Fruit fly (Drosophila melanogaster) whole organism, prepupa: ENCODE results near the gene stas.
A peak's percentile ranks its signal among the peaks of the same experiment; 100 is the strongest.

Source experiments
- CG10631 ChIP-seq: fragments of 200-800 bp; sonication (Bioruptor generic); optimal IDR thresholded peaks from 2 replicates; lab custom pipeline; 2016; ENCODE audit warnings: missing biosample characterization, missing genetic modification characterization
- CG10669 ChIP-seq: fragments of 200-800 bp; sonication (Bioruptor generic); optimal IDR thresholded peaks from 3 replicates; lab custom pipeline; 2018; ENCODE audit warnings: missing biosample characterization, mild to moderate bottlenecking, missing genetic modification characterization, moderate library complexity
- CG11762 ChIP-seq: fragments of 200-800 bp; sonication (Bioruptor generic); optimal IDR thresholded peaks from 3 replicates; lab custom pipeline; 2016; ENCODE audit warnings: missing biosample characterization, missing genetic modification characterization; ENCODE audit not compliant: insufficient read depth
- CG11902 ChIP-seq: fragments of 200-800 bp; sonication (Bioruptor generic); optimal IDR thresholded peaks from 3 replicates; lab custom pipeline; 2016; ENCODE audit warnings: missing biosample characterization, missing genetic modification characterization
- CG15336 ChIP-seq: fragments of 200-800 bp; sonication (Bioruptor generic); IDR thresholded peaks from 2 replicates; pipeline ENCODE4 v1.3.6; 2022; ENCODE audit warnings: missing biosample characterization, missing genetic modification characterization
- CG1621 ChIP-seq: fragments of 200-800 bp; sonication (Bioruptor generic); optimal IDR thresholded peaks from 3 replicates; lab custom pipeline; 2018; ENCODE audit warnings: missing biosample characterization, mild to moderate bottlenecking, missing genetic modification characterization
- CG3032 ChIP-seq: fragments of 200-800 bp; optimal IDR thresholded peaks from 2 replicates; lab custom pipeline; 2019; ENCODE audit warnings: missing biosample characterization, mild to moderate bottlenecking, missing genetic modification characterization, moderate library complexity
- CG31627 ChIP-seq: fragments of 200-800 bp; sonication (Bioruptor generic); optimal IDR thresholded peaks from 3 replicates; lab custom pipeline; 2016; ENCODE audit warnings: missing biosample characterization, missing genetic modification characterization
- CG32006 ChIP-seq: fragments of 200-800 bp; sonication (Bioruptor generic); optimal IDR thresholded peaks from 3 replicates; lab custom pipeline; 2017; ENCODE audit warnings: missing biosample characterization, mild to moderate bottlenecking, missing genetic modification characterization
- CG34406 ChIP-seq: fragments of 200-800 bp; sonication (Bioruptor generic); optimal IDR thresholded peaks from 3 replicates; lab custom pipeline; 2016; ENCODE audit warnings: missing biosample characterization, missing genetic modification characterization
- CG3919 ChIP-seq: fragments of 200-800 bp; sonication (Bioruptor generic); optimal IDR thresholded peaks from 3 replicates; lab custom pipeline; 2016; ENCODE audit warnings: missing biosample characterization, missing genetic modification characterization
- CG4318 ChIP-seq: fragments of 200-800 bp; sonication (Bioruptor generic); optimal IDR thresholded peaks from 3 replicates; lab custom pipeline; 2017; ENCODE audit warnings: missing biosample characterization, mild to moderate bottlenecking, missing genetic modification characterization
- CG6163 ChIP-seq: fragments of 200-800 bp; sonication (Bioruptor generic); IDR thresholded peaks from 3 replicates; pipeline ENCODE4 v1.3.6; 2022; ENCODE audit warnings: missing biosample characterization, missing genetic modification characterization
- CG6276 ChIP-seq: fragments of 200-800 bp; sonication (Bioruptor generic); optimal IDR thresholded peaks from 2 replicates; lab custom pipeline; 2017; ENCODE audit warnings: missing biosample characterization, mild to moderate bottlenecking, missing genetic modification characterization
- CG6792 ChIP-seq: fragments of 200-800 bp; sonication (Bioruptor generic); optimal IDR thresholded peaks from 3 replicates; lab custom pipeline; 2016; ENCODE audit warnings: missing biosample characterization, missing genetic modification characterization
- CG6808 ChIP-seq: fragments of 200-800 bp; sonication (Bioruptor generic); optimal IDR thresholded peaks from 3 replicates; lab custom pipeline; 2017; ENCODE audit warnings: missing biosample characterization, missing genetic modification characterization, mild to moderate bottlenecking, moderate library complexity, missing genetic modification reagents
- CG6854 ChIP-seq: fragments of 200-800 bp; sonication (Bioruptor generic); optimal IDR thresholded peaks from 2 replicates; lab custom pipeline; 2017; ENCODE audit warnings: missing biosample characterization, mild to moderate bottlenecking, missing genetic modification characterization
- CG7368 ChIP-seq: fragments of 200-800 bp; sonication (Bioruptor generic); optimal IDR thresholded peaks from 3 replicates; lab custom pipeline; 2016; ENCODE audit warnings: missing biosample characterization, missing genetic modification characterization
- CG8119 ChIP-seq: fragments of 200-800 bp; sonication (Bioruptor generic); IDR thresholded peaks from 3 replicates; pipeline ENCODE4 v1.3.6; 2022; ENCODE audit warnings: missing biosample characterization, missing genetic modification characterization
- CG8632 ChIP-seq: fragments of 200-800 bp; sonication (Bioruptor generic); optimal IDR thresholded peaks from 3 replicates; lab custom pipeline; 2016; ENCODE audit warnings: missing biosample characterization, missing genetic modification characterization
- Eip75B ChIP-seq: fragments of 200-800 bp; sonication (Bioruptor generic); optimal IDR thresholded peaks from 3 replicates; lab custom pipeline; 2016; ENCODE audit warnings: missing biosample characterization, missing genetic modification characterization
- Eip93F ChIP-seq: fragments of 200-800 bp; sonication (Bioruptor generic); optimal IDR thresholded peaks from 2 replicates; lab custom pipeline; 2016; ENCODE audit warnings: missing biosample characterization, mild to moderate bottlenecking, missing genetic modification characterization
- Ets21C ChIP-seq: fragments of 200-800 bp; sonication (Bioruptor generic); optimal IDR thresholded peaks from 3 replicates; lab custom pipeline; 2016; ENCODE audit warnings: missing biosample characterization, missing genetic modification characterization
- Ets96B ChIP-seq: fragments of 200-800 bp; optimal IDR thresholded peaks from 2 replicates; lab custom pipeline; 2019; ENCODE audit warnings: missing biosample characterization, mild to moderate bottlenecking, missing genetic modification characterization, moderate library complexity
- Gug ChIP-seq: fragments of 200-800 bp; sonication (Bioruptor generic); IDR thresholded peaks from 2 replicates; pipeline ENCODE4 v1.3.6; 2022; ENCODE audit warnings: missing biosample characterization, missing genetic modification characterization
- Hr38 ChIP-seq: sonication (Bioruptor generic); optimal IDR thresholded peaks from 2 replicates; lab custom pipeline; 2016; ENCODE audit warnings: missing biosample characterization, missing genetic modification characterization
- Hr39 ChIP-seq: fragments of 200-800 bp; sonication (Bioruptor generic); optimal IDR thresholded peaks from 2 replicates; lab custom pipeline; 2016; ENCODE audit warnings: missing biosample characterization, missing genetic modification characterization
- Hr4 ChIP-seq: fragments of 200-800 bp; sonication (Bioruptor generic); optimal IDR thresholded peaks from 3 replicates; lab custom pipeline; 2016; ENCODE audit warnings: missing biosample characterization, missing genetic modification characterization
- Lpt ChIP-seq: fragments of 200-800 bp; sonication (Bioruptor generic); optimal IDR thresholded peaks from 3 replicates; lab custom pipeline; 2016; ENCODE audit warnings: missing biosample characterization, missing genetic modification characterization
- Met ChIP-seq: fragments of 200-800 bp; sonication (Bioruptor generic); optimal IDR thresholded peaks from 3 replicates; lab custom pipeline; 2016; ENCODE audit warnings: missing biosample characterization, missing genetic modification characterization
- OdsH ChIP-seq: fragments of 200-800 bp; sonication (Bioruptor generic); optimal IDR thresholded peaks from 3 replicates; lab custom pipeline; 2016; ENCODE audit warnings: missing biosample characterization, missing genetic modification characterization
- Sox102F ChIP-seq: fragments of 200-800 bp; sonication (Bioruptor generic); optimal IDR thresholded peaks from 2 replicates; lab custom pipeline; 2016; ENCODE audit warnings: missing biosample characterization, mild to moderate bottlenecking, missing genetic modification characterization
- achi ChIP-seq: fragments of 200-800 bp; sonication (Bioruptor generic); optimal IDR thresholded peaks from 3 replicates; lab custom pipeline; 2016; ENCODE audit warnings: missing biosample characterization, missing genetic modification characterization
- acj6 ChIP-seq: fragments of 200-800 bp; sonication (Bioruptor generic); optimal IDR thresholded peaks from 3 replicates; lab custom pipeline; 2016; ENCODE audit warnings: missing biosample characterization, missing genetic modification characterization
- cyc ChIP-seq: fragments of 200-800 bp; sonication (Bioruptor generic); optimal IDR thresholded peaks from 3 replicates; lab custom pipeline; 2016; ENCODE audit warnings: missing biosample characterization, missing genetic modification characterization
- dac ChIP-seq: fragments of 200-800 bp; sonication (Bioruptor generic); optimal IDR thresholded peaks from 2 replicates; lab custom pipeline; 2017; ENCODE audit warnings: missing biosample characterization, mild to moderate bottlenecking, missing genetic modification characterization
- dsx ChIP-seq: fragments of 200-800 bp; optimal IDR thresholded peaks from 3 replicates; lab custom pipeline; 2019; ENCODE audit warnings: missing biosample characterization, mild to moderate bottlenecking, missing genetic modification characterization, moderate library complexity; ENCODE audit not compliant: poor library complexity, severe bottlenecking
- eg ChIP-seq: fragments of 200-800 bp; sonication (Bioruptor generic); IDR thresholded peaks from 3 replicates; pipeline ENCODE4 v1.3.6; 2022; ENCODE audit warnings: missing biosample characterization, missing genetic modification characterization
- fd59A ChIP-seq: fragments of 200-800 bp; sonication (Bioruptor generic); optimal IDR thresholded peaks from 2 replicates; lab custom pipeline; 2017; ENCODE audit warnings: missing biosample characterization, mild to moderate bottlenecking, missing genetic modification characterization, missing genetic modification reagents
- fd85E ChIP-seq: fragments of 200-800 bp; sonication (Bioruptor generic); optimal IDR thresholded peaks from 3 replicates; lab custom pipeline; 2016; ENCODE audit warnings: missing biosample characterization, missing genetic modification characterization
- fkh ChIP-seq: fragments of 200-800 bp; sonication (Bioruptor generic); optimal IDR thresholded peaks from 3 replicates; lab custom pipeline; 2017; ENCODE audit warnings: missing biosample characterization, mild to moderate bottlenecking, missing genetic modification characterization, moderate library complexity
- net ChIP-seq: fragments of 200-800 bp; sonication (Bioruptor generic); optimal IDR thresholded peaks from 3 replicates; lab custom pipeline; 2016; ENCODE audit warnings: missing biosample characterization, missing genetic modification characterization
- pdm3 ChIP-seq: fragments of 200-800 bp; sonication (Bioruptor generic); optimal IDR thresholded peaks from 3 replicates; lab custom pipeline; 2016; ENCODE audit warnings: missing biosample characterization, missing genetic modification characterization
- salr ChIP-seq, 2 experiments: fragments of 200-800 bp; sonication (Bioruptor generic); optimal IDR thresholded peaks; 3 replicates each; lab custom pipeline; 2016 to 2018; ENCODE audit warnings: missing biosample characterization in 2 of 2, missing genetic modification characterization in 2 of 2, mild to moderate bottlenecking in 1 of 2
- spab ChIP-seq: fragments of 200-800 bp; sonication (Bioruptor generic); optimal IDR thresholded peaks from 2 replicates; lab custom pipeline; 2017; ENCODE audit warnings: missing biosample characterization, mild to moderate bottlenecking, missing genetic modification characterization, missing genetic modification reagents
- ss ChIP-seq, 2 experiments: fragments of 200-800 bp; sonication (Bioruptor generic); optimal IDR thresholded peaks; 2 replicates in 1 of 2; 3 replicates in 1 of 2; lab custom pipeline; 2017 to 2018; ENCODE audit warnings: mild to moderate bottlenecking in 2 of 2, missing biosample characterization in 2 of 2, missing genetic modification characterization in 2 of 2, moderate library complexity in 1 of 2
- svp ChIP-seq: fragments of 200-800 bp; sonication (Bioruptor generic); peaks from one replicate; lab custom pipeline; 2016; ENCODE audit warnings: missing biosample characterization, missing genetic modification characterization
- topi ChIP-seq: fragments of 200-800 bp; sonication (Bioruptor generic); optimal IDR thresholded peaks from 3 replicates; lab custom pipeline; 2016; ENCODE audit warnings: missing biosample characterization, missing genetic modification characterization
- vri ChIP-seq: fragments of 200-800 bp; sonication (Bioruptor generic); optimal IDR thresholded peaks from 3 replicates; lab custom pipeline; 2016; ENCODE audit warnings: missing biosample characterization, mild to moderate bottlenecking, missing genetic modification characterization

Gene stas

dm6 chrX:17625833-17626232, 1.9 kb downstream of the stas start:
- TF ChIP-seq Hr39 (GFP tag; lab: Kevin White, UChicago) (no peak), fd85E (GFP tag; lab: Kevin White, UChicago) (no peak), topi (no peak), vri (no peak), dsx (GFP tag; lab: Kevin White, UChicago) (no peak), CG6276 (no peak), svp (GFP tag; lab: Kevin White, UChicago) (no peak), Sox102F (GFP tag; lab: Kevin White, UChicago) (no peak)

dm6 chrX:17624983-17625401, 2.7 kb downstream of the stas start:
- TF ChIP-seq fkh (peak; percentile 51), eg (GFP tag; lab: Robert Waterston, UW) (peak; percentile 92), fd59A (GFP tag; lab: Kevin White, UChicago) (peak; percentile 72), CG8119 (GFP tag; lab: Robert Waterston, UW) (peak; percentile 92), CG6854 (GFP tag; lab: Kevin White, UChicago) (peak; percentile 90), CG11762 (peak; percentile 85), CG10631 (GFP tag; lab: Kevin White, UChicago) (peak; percentile 75), CG8632 (GFP tag; lab: Kevin White, UChicago) (peak; percentile 89), CG4318 (GFP tag; lab: Kevin White, UChicago) (peak; percentile 79), OdsH (GFP tag; lab: Kevin White, UChicago) (peak; percentile 90), CG31627 (GFP tag; lab: Kevin White, UChicago) (peak; percentile 92), pdm3 (GFP tag; lab: Kevin White, UChicago) (peak; percentile 90), CG7368 (GFP tag; lab: Kevin White, UChicago) (peak; percentile 83), net (GFP tag; lab: Kevin White, UChicago) (peak; percentile 90), CG6792 (GFP tag; lab: Kevin White, UChicago) (peak; percentile 89), Sox102F (GFP tag; lab: Kevin White, UChicago) (peak; percentile 95), Gug (GFP tag; lab: Robert Waterston, UW) (peak; percentile 73), Ets96B (peak; percentile 76), CG6808 (GFP tag; lab: Kevin White, UChicago) (peak; percentile 84), CG1621 (tag; lab: Kevin White, UChicago) (peak; percentile 80), CG34406 (GFP tag; lab: Kevin White, UChicago) (peak; percentile 91), ss (GFP tag; optimal IDR thresholded peaks at IDR 0.05; lab: Kevin White, UChicago) (peak; percentile 74 to 81), Eip93F (GFP tag; lab: Kevin White, UChicago) (peak; percentile 81), topi (peak; percentile 97), CG10669 (GFP tag; lab: Kevin White, UChicago) (peak; percentile 86), CG11902 (GFP tag; lab: Kevin White, UChicago) (peak; percentile 71), spab (GFP tag; lab: Kevin White, UChicago) (peak; percentile 65), Hr38 (GFP tag; lab: Kevin White, UChicago) (no peak), salr (GFP tag; optimal IDR thresholded peaks at IDR 0.05; lab: Kevin White, UChicago) (peak; percentile 64 to 84), CG6163 (peak; percentile 86), vri (peak; percentile 2), acj6 (GFP tag; lab: Kevin White, UChicago) (peak; percentile 86), Eip75B (peak; percentile 90), CG3032 (tag; lab: Kevin White, UChicago) (peak; percentile 77), Lpt (GFP tag; lab: Kevin White, UChicago) (peak; percentile 85), Hr39 (GFP tag; lab: Kevin White, UChicago) (peak; percentile 92), CG32006 (GFP tag; lab: Kevin White, UChicago) (peak; percentile 92), CG3919 (peak; percentile 89), CG15336 (peak; percentile 95), dsx (GFP tag; lab: Kevin White, UChicago) (peak; percentile 74), Hr4 (peak; percentile 92), cyc (GFP tag; lab: Kevin White, UChicago) (peak; percentile 92), achi (GFP tag; lab: Kevin White, UChicago) (peak; percentile 87), svp (GFP tag; lab: Kevin White, UChicago) (peak; percentile 97), Ets21C (GFP tag; lab: Kevin White, UChicago) (peak; percentile 89), Met (GFP tag; lab: Kevin White, UChicago) (peak; percentile 95), dac (GFP tag; lab: Kevin White, UChicago) (peak; percentile 83)
